Fruit fly (Drosophila melanogaster) Kc167 (cell line): Measurements from ENCODE around the gene sick.

Experiments used
- Sin3A ChIP-seq: fragments of >200 bp; optimal IDR thresholded peaks from 2 replicates; lab custom pipeline; 2018; ENCODE audit warnings: missing external identifiers
- insv ChIP-seq: fragments of >200 bp; optimal IDR thresholded peaks from 3 replicates; lab custom pipeline; 2018; ENCODE audit warnings: missing external identifiers
- psq ChIP-seq: fragments of >200 bp; optimal IDR thresholded peaks from 2 replicates; lab custom pipeline; 2017; ENCODE audit warnings: missing external identifiers

DNA sequence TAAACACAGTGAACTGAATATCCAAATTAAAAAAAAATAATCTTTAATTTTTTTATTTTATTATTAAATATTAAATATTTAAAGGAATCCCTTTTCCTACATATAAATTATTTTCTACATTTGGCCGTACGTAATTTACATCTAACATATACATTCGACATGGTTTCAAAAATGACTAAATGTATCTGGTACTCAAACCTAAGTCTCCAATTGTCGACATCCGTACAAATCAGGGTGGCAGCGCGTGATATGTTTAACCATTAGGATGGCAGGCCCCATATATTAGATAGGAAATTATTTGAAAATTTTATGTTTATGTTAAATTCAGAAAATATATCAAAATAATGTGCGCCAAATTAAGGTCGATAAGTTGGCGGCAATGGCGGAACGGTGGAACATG is 119.0 kb downstream of the sick start:
- TF ChIP-seq psq (no peak), Sin3A (lab: Kevin White, UChicago) (no peak), insv (lab: Kevin White, UChicago) (no peak)
